Worm (Caenorhabditis elegans): ENCODE data around the gene sas-6.

DNA sequence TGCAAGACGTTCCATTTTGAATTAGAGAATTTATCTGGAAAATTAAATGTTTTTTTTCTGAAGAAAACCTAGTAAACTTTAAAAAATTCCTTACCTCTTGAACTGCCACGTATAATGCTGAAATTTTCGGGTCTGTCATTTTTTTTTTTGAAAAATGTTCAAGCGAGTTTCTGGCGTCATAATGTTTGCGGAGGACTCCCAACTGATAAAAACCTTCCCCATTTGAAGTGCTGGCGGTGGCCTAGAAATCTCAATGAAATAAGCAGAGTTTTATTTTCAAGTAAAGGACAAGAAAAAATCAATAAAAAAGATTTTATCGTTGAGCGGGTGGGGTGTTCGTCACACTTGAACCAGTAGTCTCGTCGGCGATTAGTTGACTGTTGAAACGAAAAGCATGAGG lies 1.8 kb downstream of the sas-6 start, which contains the start of gene icap-1:
- TF ChIP-seq aha-1 (tag): no peak
- no peak for TF ChIP-seq lin-29 (GFP tag; IDR thresholded peaks at IDR 0.05)
- TF ChIP-seq nhr-77 (tag; optimal IDR thresholded peaks at IDR 0.05): no peak
- no peak for TF ChIP-seq nhr-28 (tag; optimal IDR thresholded peaks at IDR 0.05)
- TF ChIP-seq Y5F2A.4 (GFP tag; optimal IDR thresholded peaks at IDR 0.05): no peak
- no peak for TF ChIP-seq lir-3 (tag; optimal IDR thresholded peaks at IDR 0.05)
- TF ChIP-seq lin-38 (GFP tag; IDR thresholded peaks at IDR 0.05): no peak
- no peak for TF ChIP-seq skn-1 (tag; optimal IDR thresholded peaks at IDR 0.05)
- no peak for TF ChIP-seq lim-7 (GFP tag; IDR thresholded peaks at IDR 0.05)
- no peak for TF ChIP-seq ztf-11 (tag; optimal IDR thresholded peaks at IDR 0.05)
- TF ChIP-seq ama-1 (optimal IDR thresholded peaks at IDR 0.05): no peak
- no peak for TF ChIP-seq pha-4 (GFP tag; IDR thresholded peaks at IDR 0.05)
- no peak for TF ChIP-seq pha-4 (tag; optimal IDR thresholded peaks at IDR 0.05)
- TF ChIP-seq ztf-7 (tag; optimal IDR thresholded peaks at IDR 0.05): peak; percentile 50
- TF ChIP-seq php-3 (GFP tag; IDR thresholded peaks at IDR 0.05): no peak
